Fruit fly (Drosophila melanogaster): ENCODE results near the gene Nsun5.

DNA sequence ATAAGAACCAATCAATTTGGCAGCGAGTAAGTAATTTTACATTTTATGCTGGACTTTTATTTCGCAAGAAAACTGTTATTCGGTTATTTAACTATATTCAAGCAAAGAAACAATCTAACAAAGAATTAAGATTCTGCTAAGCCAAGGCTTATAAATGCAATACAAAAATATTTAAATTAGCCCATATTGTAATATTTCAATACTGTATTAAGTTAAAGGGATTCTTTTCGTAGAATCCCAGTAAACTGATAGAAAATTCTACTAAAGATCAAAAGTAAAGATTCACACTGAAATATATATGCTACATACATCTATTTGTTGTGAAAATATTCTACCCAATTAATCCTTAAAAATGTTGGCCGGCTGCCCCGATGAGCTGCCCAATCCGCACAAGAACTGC, 14.6 kb upstream of the Nsun5 start, which contains the start of gene CG14282:
- TF ChIP-seq Dll (optimal IDR thresholded peaks at IDR 0.05) (no peak), psq (optimal IDR thresholded peaks at IDR 0.05) (no peak), EcR (GFP tag; optimal IDR thresholded peaks at IDR 0.05) (no peak), CG8478 (optimal IDR thresholded peaks at IDR 0.05) (no peak), pan (optimal IDR thresholded peaks at IDR 0.05) (no peak)

Data from whole organism.